Worm (Caenorhabditis elegans): ENCODE measurements around the gene C02E7.6.

Gene C02E7.6

ce11 chrV:4922024-4922423 is 3.0 kb downstream of the C02E7.6 start, which contains the start of gene srh-22:
Gene srh-22 (plus strand): TSS chrV:4922324.
- no peak for TF ChIP-seq ekl-4 (GFP tag; IDR thresholded peaks at IDR 0.05)
- no peak for TF ChIP-seq ztf-25 (GFP tag; IDR thresholded peaks at IDR 0.05)
- no peak for TF ChIP-seq dpff-1 (tag; optimal IDR thresholded peaks at IDR 0.05)
- no peak for TF ChIP-seq C06A6.2 (GFP tag; conservative IDR thresholded peaks at IDR 0.05)
- no peak for TF ChIP-seq Y79H2A.3 (GFP tag; conservative IDR thresholded peaks at IDR 0.05)
- no peak for TF ChIP-seq nhr-90 (tag; optimal IDR thresholded peaks at IDR 0.05)
- TF ChIP-seq ztf-26 (tag; optimal IDR thresholded peaks at IDR 0.05) = no peak
- TF ChIP-seq atf-7 (tag; optimal IDR thresholded peaks at IDR 0.05) = no peak
- TF ChIP-seq ceh-79 (tag; optimal IDR thresholded peaks at IDR 0.05) = no peak
- TF ChIP-seq nfya-1 (tag; optimal IDR thresholded peaks at IDR 0.05; ENCODE audit: borderline replicate concordance, insufficient read depth) = no peak
- no peak for TF ChIP-seq mxl-1 (tag; optimal IDR thresholded peaks at IDR 0.05)
- TF ChIP-seq Y56A3A.18 (GFP tag; IDR thresholded peaks at IDR 0.05) = no peak
- no peak for TF ChIP-seq fkh-3 (tag; optimal IDR thresholded peaks at IDR 0.05)
- no peak for TF ChIP-seq ztf-18 (tag; optimal IDR thresholded peaks at IDR 0.05)
- no peak for TF ChIP-seq ztf-3 (GFP tag; optimal IDR thresholded peaks at IDR 0.05)
- no peak for TF ChIP-seq sdz-38 (tag; optimal IDR thresholded peaks at IDR 0.05)
- TF ChIP-seq F37B4.10 (GFP tag; IDR thresholded peaks at IDR 0.05) = no peak

ce11 chrV:4924618-4925017 is 5.6 kb downstream of the C02E7.6 start, which contains the start of gene srh-20:
Gene srh-20 (plus strand): TSS chrV:4924918.
- TF ChIP-seq egl-18 (GFP tag; IDR thresholded peaks at IDR 0.05) (no peak), C06A6.2 (GFP tag; conservative IDR thresholded peaks at IDR 0.05) (no peak), F33H1.4 (GFP tag; IDR thresholded peaks at IDR 0.05) (no peak), hlh-26 (GFP tag; conservative IDR thresholded peaks at IDR 0.05) (no peak), F39B2.1 (GFP tag; IDR thresholded peaks at IDR 0.05) (no peak), nhr-80 (tag; optimal IDR thresholded peaks at IDR 0.05) (no peak), Y56A3A.18 (GFP tag; IDR thresholded peaks at IDR 0.05) (no peak), ama-1 (optimal IDR thresholded peaks at IDR 0.05) (no peak), ama-1 (GFP tag; optimal IDR thresholded peaks at IDR 0.05) (no peak), sdz-38 (tag; optimal IDR thresholded peaks at IDR 0.05) (no peak), mel-28 (tag; optimal IDR thresholded peaks at IDR 0.05; ENCODE audit: borderline replicate concordance) (no peak), lin-35 (GFP tag; optimal IDR thresholded peaks at IDR 0.05) (no peak)

- no peak for TF ChIP-seq let-607 (tag; optimal IDR thresholded peaks at IDR 0.05)
- no peak for TF ChIP-seq ztf-28 (GFP tag; IDR thresholded peaks at IDR 0.05)
- no peak for TF ChIP-seq ZK185.1 (tag; optimal IDR thresholded peaks at IDR 0.05; ENCODE audit: poor library complexity, severe bottlenecking)
- TF ChIP-seq hlh-26 (GFP tag; conservative IDR thresholded peaks at IDR 0.05) = no peak
- TF ChIP-seq hsf-1 (GFP tag; IDR thresholded peaks at IDR 0.05) = no peak
- no peak for TF ChIP-seq ceh-27 (GFP tag; optimal IDR thresholded peaks at IDR 0.05)
- no peak for TF ChIP-seq lag-1 (GFP tag; IDR thresholded peaks at IDR 0.05)
- TF ChIP-seq F49E8.2 (tag; optimal IDR thresholded peaks at IDR 0.05; ENCODE audit: insufficient read depth) = no peak
- TF ChIP-seq D2030.7 (GFP tag; IDR thresholded peaks at IDR 0.05) = no peak
- no peak for TF ChIP-seq chd-7 (tag; optimal IDR thresholded peaks at IDR 0.05)
- no peak for TF ChIP-seq atf-7 (tag; optimal IDR thresholded peaks at IDR 0.05)
- no peak for TF ChIP-seq athp-1 (tag; optimal IDR thresholded peaks at IDR 0.05)
- TF ChIP-seq rpc-1 (optimal IDR thresholded peaks at IDR 0.05) = no peak
- no peak for TF ChIP-seq rpc-1 (tag; optimal IDR thresholded peaks at IDR 0.05)
- no peak for TF ChIP-seq tbp1 (GFP tag; optimal IDR thresholded peaks at IDR 0.05)
- TF ChIP-seq ztf-25 (GFP tag; IDR thresholded peaks at IDR 0.05) = no peak
- TF ChIP-seq egl-18 (GFP tag; IDR thresholded peaks at IDR 0.05) = no peak
These were observed 7.4 kb downstream of the C02E7.6 start, which contains the start of gene srh-21 for ce11 chrV:4926371-4926770. Gene srh-21 (plus strand): TSS chrV:4926671.

Measured in whole organism, young adult.